Worm (Caenorhabditis elegans) whole organism, mixed stage, embryonic: ENCODE measurements around the gene pigw-1.
A peak's percentile ranks its signal among the peaks of the same experiment; 100 is the strongest.

ENCODE experiments used
- M03D4.4 ChIP-seq: sonication (generic microtip); optimal IDR thresholded peaks from 2 replicates; lab custom pipeline; 2017; ENCODE audit warnings: mild to moderate bottlenecking, missing genetic modification characterization, missing compliant biosample characterization
- bed-3 ChIP-seq: fragments of 200-800 bp; sonication (Bioruptor generic); optimal IDR thresholded peaks from 3 replicates; lab custom pipeline; 2018; ENCODE audit warnings: mild to moderate bottlenecking, missing genetic modification characterization, moderate library complexity, missing compliant biosample characterization
- blmp-1 ChIP-seq: fragments of 150-350 bp; optimal IDR thresholded peaks from 2 replicates; lab custom pipeline; 2014; ENCODE audit warnings: missing biosample characterization, missing genetic modification characterization
- ceh-39 ChIP-seq: fragments of 150-350 bp; optimal IDR thresholded peaks from 2 replicates; lab custom pipeline; 2014; ENCODE audit warnings: missing biosample characterization, missing genetic modification characterization
- ceh-43 ChIP-seq: fragments of 200-800 bp; sonication (Bioruptor generic); optimal IDR thresholded peaks from 2 replicates; lab custom pipeline; 2018; ENCODE audit warnings: mild to moderate bottlenecking, missing genetic modification characterization, moderate library complexity, missing compliant biosample characterization
- ceh-83 ChIP-seq: fragments of 200-800 bp; sonication (Bioruptor generic); optimal IDR thresholded peaks from 2 replicates; lab custom pipeline; 2018; ENCODE audit warnings: mild to moderate bottlenecking, missing genetic modification characterization, missing compliant biosample characterization
- ces-1 ChIP-seq: fragments of 150-350 bp; optimal IDR thresholded peaks from 2 replicates; lab custom pipeline; 2014; ENCODE audit warnings: missing biosample characterization, missing genetic modification reagents, missing genetic modification characterization
- cnd-1 ChIP-seq: fragments of 200-800 bp; sonication (Bioruptor generic); optimal IDR thresholded peaks from 2 replicates; lab custom pipeline; 2018; ENCODE audit warnings: mild to moderate bottlenecking, missing genetic modification characterization, missing compliant biosample characterization
- drap-1 ChIP-seq: fragments of 200-800 bp; sonication (Bioruptor generic); optimal IDR thresholded peaks from 3 replicates; lab custom pipeline; 2018; ENCODE audit warnings: mild to moderate bottlenecking, missing genetic modification characterization, missing compliant biosample characterization
- elt-1 ChIP-seq: sonication (generic microtip); optimal IDR thresholded peaks from 2 replicates; lab custom pipeline; 2017; ENCODE audit warnings: missing genetic modification characterization, mild to moderate bottlenecking, missing compliant biosample characterization, antibody characterized with exemption, moderate library complexity, borderline replicate concordance; ENCODE audit not compliant: insufficient read depth
- elt-3 ChIP-seq: fragments of 150-350 bp; optimal IDR thresholded peaks from 2 replicates; lab custom pipeline; 2014; ENCODE audit warnings: missing biosample characterization, missing genetic modification characterization
- flh-1 ChIP-seq: fragments of 200-800 bp; sonication (Bioruptor generic); optimal IDR thresholded peaks from 2 replicates; lab custom pipeline; 2018; ENCODE audit warnings: mild to moderate bottlenecking, missing genetic modification characterization, moderate library complexity, missing compliant biosample characterization
- ham-2 ChIP-seq: fragments of 200-800 bp; sonication (Bioruptor generic); optimal IDR thresholded peaks from 2 replicates; lab custom pipeline; 2018; ENCODE audit warnings: mild to moderate bottlenecking, missing genetic modification characterization, missing compliant biosample characterization
- hlh-1 ChIP-seq: fragments of 150-350 bp; optimal IDR thresholded peaks from 2 replicates; lab custom pipeline; 2014; ENCODE audit warnings: missing biosample characterization, missing genetic modification reagents, missing genetic modification characterization
- lin-32 ChIP-seq: fragments of 200-800 bp; sonication (Bioruptor generic); optimal IDR thresholded peaks from 2 replicates; lab custom pipeline; 2018; ENCODE audit warnings: mild to moderate bottlenecking, missing genetic modification characterization, missing compliant biosample characterization
- mab-5 ChIP-seq: fragments of 150-350 bp; optimal IDR thresholded peaks from 2 replicates; lab custom pipeline; 2014; ENCODE audit warnings: missing biosample characterization, missing genetic modification characterization
- mep-1 ChIP-seq: fragments of 150-350 bp; optimal IDR thresholded peaks from 2 replicates; lab custom pipeline; 2017; ENCODE audit warnings: missing biosample characterization, missing genetic modification reagents, missing genetic modification characterization, inconsistent platforms
- mls-2 ChIP-seq: sonication (generic microtip); optimal IDR thresholded peaks from 2 replicates; lab custom pipeline; 2016; ENCODE audit warnings: mild to moderate bottlenecking, missing genetic modification characterization, moderate library complexity, missing compliant biosample characterization
- nhr-12 ChIP-seq: fragments of 150-350 bp; optimal IDR thresholded peaks from 2 replicates; lab custom pipeline; 2014; ENCODE audit warnings: missing biosample characterization, missing genetic modification characterization
- nhr-2 ChIP-seq: fragments of 150-350 bp; optimal IDR thresholded peaks from 2 replicates; lab custom pipeline; 2014; ENCODE audit warnings: missing biosample characterization, missing genetic modification characterization
- nhr-237 ChIP-seq: fragments of 150-350 bp; optimal IDR thresholded peaks from 2 replicates; lab custom pipeline; 2014; ENCODE audit warnings: missing biosample characterization, missing genetic modification characterization
- pha-4 ChIP-seq: fragments of 150-350 bp; optimal IDR thresholded peaks from 2 replicates; lab custom pipeline; 2018; ENCODE audit warnings: missing biosample characterization, missing genetic modification reagents, missing genetic modification characterization
- sem-2 ChIP-seq: fragments of 200-800 bp; sonication (Bioruptor generic); optimal IDR thresholded peaks from 2 replicates; lab custom pipeline; 2018; ENCODE audit warnings: mild to moderate bottlenecking, missing genetic modification characterization, missing compliant biosample characterization
- sptf-1 ChIP-seq: sonication (generic microtip); optimal IDR thresholded peaks from 2 replicates; lab custom pipeline; 2017; ENCODE audit warnings: mild to moderate bottlenecking, missing genetic modification characterization, moderate library complexity, missing compliant biosample characterization
- tbx-8 ChIP-seq: fragments of 200-800 bp; sonication (Bioruptor generic); optimal IDR thresholded peaks from 2 replicates; lab custom pipeline; 2018; ENCODE audit warnings: mild to moderate bottlenecking, missing genetic modification characterization, moderate library complexity, missing compliant biosample characterization
- unc-120 ChIP-seq: sonication (generic microtip); optimal IDR thresholded peaks from 2 replicates; lab custom pipeline; 2017; ENCODE audit warnings: missing genetic modification characterization, missing compliant biosample characterization; ENCODE audit not compliant: poor library complexity, severe bottlenecking
- unc-39 ChIP-seq: fragments of 150-350 bp; optimal IDR thresholded peaks from 2 replicates; lab custom pipeline; 2014; ENCODE audit warnings: missing biosample characterization, missing genetic modification characterization
- unc-62 ChIP-seq: fragments of 150-350 bp; optimal IDR thresholded peaks from 2 replicates; lab custom pipeline; 2014; ENCODE audit warnings: missing biosample characterization, missing genetic modification reagents, missing genetic modification characterization
- zip-8 ChIP-seq: fragments of 150-350 bp; optimal IDR thresholded peaks from 2 replicates; lab custom pipeline; 2014; ENCODE audit warnings: missing biosample characterization, missing genetic modification characterization

The pigw-1 gene

DNA sequence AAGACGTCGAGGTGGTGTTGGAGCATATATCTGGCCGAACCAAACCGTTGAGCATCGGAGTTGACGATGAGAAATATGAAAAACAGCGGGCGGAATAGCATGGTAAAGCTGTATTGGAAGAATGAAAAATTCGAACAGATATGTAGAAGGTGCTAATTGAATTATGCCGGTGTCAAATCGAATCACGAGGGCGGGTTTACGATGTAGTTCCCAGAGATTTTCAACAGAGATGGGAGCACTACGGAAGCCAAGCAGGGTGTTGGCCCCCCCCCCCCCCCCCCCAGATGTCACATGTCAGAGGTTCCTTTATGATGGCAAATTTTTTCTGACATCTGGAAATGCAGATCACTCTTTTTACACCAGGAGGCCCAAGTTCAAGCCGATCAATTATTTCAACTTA lies 41.6 kb downstream of the pigw-1 start, which contains the start of gene Y110A2AL.7:
Gene Y110A2AL.7 (minus strand): TSS at position 101 of the 400 bp plus-strand sequence.
- TF ChIP-seq mep-1 (tag; lab: Kevin White, UChicago), result no peak
- TF ChIP-seq ces-1 (GFP tag; lab: Kevin White, UChicago), result no peak
- TF ChIP-seq nhr-2 (tag; lab: Kevin White, UChicago), result no peak
- TF ChIP-seq M03D4.4, result no peak
- TF ChIP-seq flh-1 (GFP tag; lab: Kevin White, UChicago), result no peak
- TF ChIP-seq elt-3, result no peak
- no peak for TF ChIP-seq elt-1
- TF ChIP-seq pha-4 (tag; lab: Kevin White, UChicago), result no peak
- no peak for TF ChIP-seq drap-1
- no peak for TF ChIP-seq lin-32
- no peak for TF ChIP-seq cnd-1
- TF ChIP-seq hlh-1 (tag; lab: Kevin White, UChicago), result no peak
- no peak for TF ChIP-seq unc-39 (tag; lab: Kevin White, UChicago)

DNA sequence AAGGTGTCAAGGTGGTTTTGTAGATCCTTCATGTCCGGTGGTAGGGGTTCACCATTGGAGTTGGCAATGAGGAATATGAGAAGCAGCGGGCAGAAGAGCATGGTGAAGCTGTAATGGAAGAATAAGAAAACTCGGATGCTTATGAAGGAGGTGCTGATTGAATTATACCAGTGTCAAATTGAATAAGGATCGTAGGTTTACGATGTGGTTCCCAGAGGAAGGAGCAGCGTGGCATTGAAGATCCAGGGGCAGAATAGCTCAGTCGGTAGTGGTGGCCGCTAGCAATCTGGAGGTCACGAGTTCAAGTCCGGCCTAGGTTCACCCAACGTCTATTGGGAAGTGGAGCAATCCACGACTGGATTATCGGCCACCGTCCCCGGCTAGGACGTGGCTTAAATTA lies 43.2 kb downstream of the pigw-1 start, which contains the start of gene Y110A2AL.6:
Gene Y110A2AL.6 (minus strand): TSS at position 101 of the 400 bp plus-strand sequence.
- TF ChIP-seq pha-4 (tag; lab: Kevin White, UChicago), result no peak
- TF ChIP-seq drap-1, result no peak

DNA sequence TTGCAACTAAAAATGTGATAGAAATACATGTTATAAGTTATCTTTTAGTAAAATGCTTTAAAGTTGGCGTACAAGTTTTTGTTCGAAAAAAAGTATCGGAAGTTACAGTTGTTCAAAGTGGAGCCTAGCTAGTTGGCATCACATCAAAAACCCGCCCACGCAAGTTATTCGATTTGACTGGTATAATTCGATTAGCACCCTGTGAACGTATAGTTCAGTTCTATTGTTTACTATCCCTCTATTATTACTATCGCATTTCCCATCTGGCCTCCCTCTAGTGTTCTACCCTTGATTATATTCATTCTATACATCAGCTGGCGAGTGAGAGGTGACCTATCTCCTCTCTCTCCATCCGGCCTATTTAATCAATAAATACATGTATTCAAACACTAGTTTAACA lies 45.7 kb downstream of the pigw-1 start, which contains the start of gene Y110A2AL.4:
Gene Y110A2AL.4 (plus strand): TSS at position 301 of the 400 bp plus-strand sequence.
- peak; percentile 12 for TF ChIP-seq elt-1

DNA sequence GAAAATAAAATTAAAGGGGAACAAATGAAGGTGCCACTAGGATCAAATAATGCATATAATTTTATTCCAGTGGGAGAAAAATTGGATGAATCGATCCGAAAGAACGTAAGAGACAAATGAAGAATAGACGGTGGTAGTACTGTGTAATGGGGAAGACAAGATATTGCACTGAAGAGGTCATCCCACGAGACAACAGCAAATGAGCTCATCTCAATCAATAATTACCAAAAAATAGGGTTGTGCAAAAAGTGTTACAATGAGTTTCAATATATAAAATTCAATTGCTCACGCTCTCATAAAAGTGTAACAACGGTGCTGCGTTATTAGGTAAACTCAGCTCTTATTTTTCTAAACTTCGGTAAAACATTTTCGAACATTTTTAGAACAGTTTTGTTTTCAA lies 47.9 kb downstream of the pigw-1 start, which contains the start of gene K12H6.7:
Gene K12H6.7 (minus strand): TSS at position 101 of the 400 bp plus-strand sequence.
- no peak for TF ChIP-seq hlh-1 (tag; lab: Kevin White, UChicago)
- TF ChIP-seq flh-1 (GFP tag; lab: Kevin White, UChicago), result no peak
- no peak for TF ChIP-seq unc-62 (GFP tag; lab: Kevin White, UChicago)
- no peak for TF ChIP-seq lin-32
- no peak for TF ChIP-seq blmp-1 (tag; lab: Kevin White, UChicago)
- no peak for TF ChIP-seq nhr-237
- TF ChIP-seq sptf-1 (tag; lab: Kevin White, UChicago), result no peak
- TF ChIP-seq sem-2 (GFP tag; lab: Kevin White, UChicago), result no peak
- no peak for TF ChIP-seq zip-8 (tag; lab: Kevin White, UChicago)

DNA sequence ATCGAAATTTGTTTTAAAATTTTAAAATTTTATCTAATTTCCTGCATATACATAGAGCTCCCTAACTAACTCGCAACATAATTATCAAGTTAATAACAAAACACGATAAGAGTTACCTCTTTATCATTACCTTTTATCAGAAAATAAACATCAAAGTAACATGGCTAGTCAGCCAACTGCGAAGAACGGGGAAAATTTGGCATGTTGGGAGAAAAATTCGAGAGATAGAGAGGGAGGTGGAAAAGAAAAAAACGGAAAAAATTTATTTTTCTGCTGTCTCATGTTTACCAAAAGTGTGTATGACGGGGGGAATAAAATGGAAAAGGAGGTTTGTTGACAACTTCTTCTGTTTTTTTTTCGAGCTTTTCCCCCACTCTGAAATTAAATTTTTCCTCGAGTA lies 50.6 kb downstream of the pigw-1 start:
- TF ChIP-seq ceh-83 (GFP tag; lab: Kevin White, UChicago) (no peak), ces-1 (GFP tag; lab: Kevin White, UChicago) (peak; percentile 8)
- TF ChIP-seq, all 35 proteins: peak for 1

DNA sequence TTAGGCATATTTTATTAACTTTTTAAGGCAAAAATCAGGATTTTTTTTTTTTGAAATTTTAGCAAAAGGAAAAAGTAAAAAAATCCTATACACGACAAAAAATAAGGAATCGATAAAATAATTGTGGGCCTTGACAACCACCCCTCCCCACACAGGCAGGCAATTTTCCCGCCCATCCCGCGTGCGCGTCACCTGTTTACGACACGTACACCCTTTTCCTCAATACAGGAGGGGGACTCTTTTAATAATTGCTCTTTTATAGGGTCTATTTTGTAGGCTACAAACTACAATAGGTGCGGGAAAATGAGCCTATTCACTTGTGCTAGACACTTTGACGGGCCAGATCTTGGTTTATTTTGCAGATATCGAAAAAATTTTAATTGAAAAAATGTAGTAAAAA lies 52.2 kb downstream of the pigw-1 start:
- TF ChIP-seq ceh-43 (GFP tag; lab: Kevin White, UChicago) (peak; percentile 61), mls-2 (tag; lab: Kevin White, UChicago) (peak; percentile 34), bed-3 (GFP tag; lab: Kevin White, UChicago) (no peak), ceh-39 (tag; lab: Kevin White, UChicago) (peak; percentile 52), hlh-1 (tag; lab: Kevin White, UChicago) (peak; percentile 81), flh-1 (GFP tag; lab: Kevin White, UChicago) (no peak), nhr-12 (tag; lab: Kevin White, UChicago) (peak; percentile 52)

DNA sequence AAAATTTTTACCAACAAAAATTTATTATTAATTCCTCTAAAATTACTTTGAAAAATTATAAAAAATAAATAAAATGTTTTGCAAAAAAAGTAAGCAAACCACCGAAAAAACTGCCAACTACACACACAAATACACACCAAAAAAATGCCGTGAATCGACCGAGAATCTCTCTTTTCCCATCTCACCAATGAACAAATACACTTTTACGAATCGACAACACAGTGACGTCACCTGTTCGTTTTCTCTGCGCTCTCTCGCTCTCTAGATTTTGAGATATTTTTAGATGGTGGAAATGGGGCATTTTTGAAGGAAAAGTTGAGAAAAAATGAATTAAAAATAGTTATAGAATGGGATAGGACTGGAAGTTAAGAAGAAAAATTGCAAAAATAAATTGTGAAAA lies 52.6 kb downstream of the pigw-1 start:
- TF ChIP-seq mab-5 (no peak), mep-1 (tag; lab: Kevin White, UChicago) (no peak), lin-32 (no peak), hlh-1 (tag; lab: Kevin White, UChicago) (peak; percentile 1)

DNA sequence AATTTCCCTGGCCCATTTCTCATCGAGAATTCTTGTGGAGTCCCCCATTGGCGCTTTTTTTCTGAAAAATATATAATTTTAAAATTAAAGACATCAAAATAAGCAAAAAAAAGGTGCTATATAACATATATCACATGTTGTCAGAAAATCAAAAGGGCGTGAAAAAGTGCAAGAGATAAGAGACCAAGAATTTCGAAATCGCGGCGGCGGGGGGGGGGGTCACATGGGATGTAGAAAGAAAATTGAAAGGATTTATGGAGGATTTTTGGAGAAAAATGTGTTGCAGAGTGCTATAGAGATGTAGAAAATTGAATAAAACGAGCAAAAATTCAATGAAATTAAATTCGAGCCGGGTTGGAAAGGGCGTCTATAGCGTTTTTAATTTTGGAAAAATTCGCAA lies 53.5 kb downstream of the pigw-1 start, which contains the start of gene K12H6.6:
Gene K12H6.6 (minus strand): TSS at position 61 of the 400 bp plus-strand sequence.
- no peak for TF ChIP-seq cnd-1
- TF ChIP-seq unc-39 (tag; lab: Kevin White, UChicago), result no peak
- no peak for TF ChIP-seq zip-8 (tag; lab: Kevin White, UChicago)
- no peak for TF ChIP-seq tbx-8 (GFP tag; lab: Kevin White, UChicago)
- no peak for TF ChIP-seq mab-5
- TF ChIP-seq mls-2 (tag; lab: Kevin White, UChicago), result no peak
- TF ChIP-seq ceh-39 (tag; lab: Kevin White, UChicago), result no peak
- no peak for TF ChIP-seq elt-1
- TF ChIP-seq sem-2 (GFP tag; lab: Kevin White, UChicago), result no peak
- TF ChIP-seq nhr-237, result no peak
- no peak for TF ChIP-seq M03D4.4
- no peak for TF ChIP-seq unc-120 (tag; lab: Kevin White, UChicago)
- no peak for TF ChIP-seq ceh-43 (GFP tag; lab: Kevin White, UChicago)
- no peak for TF ChIP-seq sptf-1 (tag; lab: Kevin White, UChicago)
- no peak for TF ChIP-seq ham-2 (GFP tag; lab: Kevin White, UChicago)
